Worm (Caenorhabditis elegans) whole organism, young adult: ENCODE measurements around the gene prp-3.
A peak's percentile ranks its signal among the peaks of the same experiment; 100 is the strongest.

ENCODE experiments used
- C06A6.2 ChIP-seq: fragments of 200-800 bp; sonication (Bioruptor generic); conservative IDR thresholded peaks from 2 replicates; pipeline ENCODE4 v1.3.6; 2022; ENCODE audit warnings: missing genetic modification characterization, missing compliant biosample characterization
- F33H1.4 ChIP-seq: fragments of 200-800 bp; sonication (Bioruptor generic); IDR thresholded peaks from 2 replicates; pipeline ENCODE4 v1.3.6; 2022; ENCODE audit warnings: missing genetic modification reagents, missing genetic modification characterization, missing compliant biosample characterization
- F37B4.10 ChIP-seq: fragments of 200-800 bp; sonication (Bioruptor generic); IDR thresholded peaks from 2 replicates; pipeline ENCODE4 v1.3.6; 2022; ENCODE audit warnings: missing genetic modification characterization, missing compliant biosample characterization
- F55B11.4 ChIP-seq: sonication (generic microtip); optimal IDR thresholded peaks from 2 replicates; lab custom pipeline; 2016; ENCODE audit warnings: missing compliant biosample characterization, missing genetic modification characterization, borderline replicate concordance; ENCODE audit not compliant: insufficient read depth
- F57C9.4 ChIP-seq: sonication (generic microtip); optimal IDR thresholded peaks from 2 replicates; lab custom pipeline; 2017; ENCODE audit warnings: mild to moderate bottlenecking, missing genetic modification characterization, missing compliant biosample characterization
- K12H6.12 ChIP-seq: fragments of 200-800 bp; sonication (Bioruptor generic); optimal IDR thresholded peaks from 2 replicates; lab custom pipeline; 2018; ENCODE audit warnings: mild to moderate bottlenecking, missing genetic modification characterization, missing compliant biosample characterization
- T07F8.4 ChIP-seq: sonication (generic microtip); optimal IDR thresholded peaks from 2 replicates; lab custom pipeline; 2016; ENCODE audit warnings: mild to moderate bottlenecking, missing genetic modification characterization, moderate library complexity, missing compliant biosample characterization
- Y53F4B.3 ChIP-seq: fragments of 200-800 bp; sonication (Bioruptor generic); IDR thresholded peaks from 2 replicates; pipeline ENCODE4 v1.3.6; 2022; ENCODE audit warnings: missing genetic modification reagents, missing genetic modification characterization, missing compliant biosample characterization
- akir-1 ChIP-seq: fragments of 200-800 bp; sonication (Bioruptor generic); optimal IDR thresholded peaks from 2 replicates; lab custom pipeline; 2018; ENCODE audit warnings: mild to moderate bottlenecking, missing genetic modification characterization, moderate library complexity, missing compliant biosample characterization
- ama-1 ChIP-seq, 3 experiments: fragments of 150-350 bp in 1 of 3; sonication (generic microtip) in 2 of 3; optimal IDR thresholded peaks; 2 replicates each; lab custom pipeline; 2014 to 2018; ENCODE audit warnings: missing biosample characterization in 2 of 3, missing genetic modification characterization in 2 of 3, missing genetic modification reagents in 2 of 3
- athp-1 ChIP-seq: sonication (generic microtip); optimal IDR thresholded peaks from 2 replicates; lab custom pipeline; 2017; ENCODE audit warnings: mild to moderate bottlenecking, missing genetic modification characterization, missing compliant biosample characterization
- attf-6 ChIP-seq: fragments of 200-800 bp; sonication (Bioruptor generic); IDR thresholded peaks from 2 replicates; pipeline ENCODE4 v1.3.6; 2022; ENCODE audit warnings: missing genetic modification reagents, missing genetic modification characterization, missing compliant biosample characterization
- bed-1 ChIP-seq: fragments of 200-800 bp; sonication (Bioruptor generic); IDR thresholded peaks from 2 replicates; pipeline ENCODE4 v1.3.6; 2022; ENCODE audit warnings: missing genetic modification reagents, missing genetic modification characterization, missing compliant biosample characterization
- bed-2 ChIP-seq: fragments of 200-800 bp; sonication (Bioruptor generic); IDR thresholded peaks from 2 replicates; pipeline ENCODE4 v1.3.6; 2022; ENCODE audit warnings: missing genetic modification reagents, missing genetic modification characterization, missing compliant biosample characterization
- cebp-1 ChIP-seq, 2 experiments: fragments of 200-800 bp in 1 of 2; sonication (Bioruptor generic) in 1 of 2; sonication (generic microtip) in 1 of 2; IDR thresholded peaks in 1 of 2; optimal IDR thresholded peaks in 1 of 2; 2 replicates each; pipeline versions ENCODE4 v1.3.6 to Lab custom; 2017 to 2022; ENCODE audit warnings: missing compliant biosample characterization in 2 of 2, missing genetic modification characterization in 2 of 2, mild to moderate bottlenecking in 1 of 2, missing genetic modification reagents in 1 of 2, moderate library complexity in 1 of 2
- ceh-79 ChIP-seq: sonication (generic microtip); optimal IDR thresholded peaks from 2 replicates; lab custom pipeline; 2017; ENCODE audit warnings: mild to moderate bottlenecking, missing genetic modification characterization, missing compliant biosample characterization
- dox-1 ChIP-seq: fragments of 200-800 bp; sonication (Bioruptor generic); IDR thresholded peaks from 2 replicates; pipeline ENCODE4 v1.3.6; 2022; ENCODE audit warnings: missing genetic modification reagents, missing genetic modification characterization, missing compliant biosample characterization
- fkh-3 ChIP-seq: sonication (generic microtip); optimal IDR thresholded peaks from 2 replicates; lab custom pipeline; 2016; ENCODE audit warnings: mild to moderate bottlenecking, missing genetic modification characterization, missing compliant biosample characterization
- hmg-1.2 ChIP-seq: fragments of 200-800 bp; sonication (Bioruptor generic); IDR thresholded peaks from 2 replicates; pipeline ENCODE4 v1.3.6; 2022; ENCODE audit warnings: missing genetic modification reagents, missing genetic modification characterization, missing compliant biosample characterization
- hmg-20 ChIP-seq: fragments of 200-800 bp; sonication (Bioruptor generic); IDR thresholded peaks from 2 replicates; pipeline ENCODE4 v1.3.6; 2022; ENCODE audit warnings: missing genetic modification reagents, missing genetic modification characterization, missing compliant biosample characterization
- lsy-27 ChIP-seq: sonication (generic microtip); optimal IDR thresholded peaks from 2 replicates; lab custom pipeline; 2017; ENCODE audit warnings: missing genetic modification characterization, mild to moderate bottlenecking, missing compliant biosample characterization, antibody characterized with exemption, missing genotype, borderline replicate concordance; ENCODE audit not compliant: insufficient read depth
- madf-3 ChIP-seq: fragments of 200-800 bp; sonication (Bioruptor generic); IDR thresholded peaks from 2 replicates; pipeline ENCODE4 v1.3.6; 2022; ENCODE audit warnings: missing genetic modification reagents, missing genetic modification characterization, missing compliant biosample characterization
- nhr-80 ChIP-seq: sonication (generic microtip); optimal IDR thresholded peaks from 2 replicates; lab custom pipeline; 2016; ENCODE audit warnings: missing genetic modification characterization, missing compliant biosample characterization
- nhr-90 ChIP-seq: sonication (generic microtip); optimal IDR thresholded peaks from 2 replicates; lab custom pipeline; 2016; ENCODE audit warnings: missing genotype, mild to moderate bottlenecking, missing genetic modification characterization, missing compliant biosample characterization
- pbrm-1 ChIP-seq: fragments of 200-800 bp; sonication (Bioruptor generic); IDR thresholded peaks from 2 replicates; pipeline ENCODE4 v1.3.6; 2022; ENCODE audit warnings: missing genetic modification reagents, missing genetic modification characterization, missing compliant biosample characterization
- sea-2 ChIP-seq: fragments of 200-800 bp; sonication (Bioruptor generic); IDR thresholded peaks from 2 replicates; pipeline ENCODE4 v1.3.6; 2022; ENCODE audit warnings: missing genetic modification characterization, missing compliant biosample characterization
- snpc-3.4 ChIP-seq: sonication (generic microtip); optimal IDR thresholded peaks from 2 replicates; lab custom pipeline; 2017; ENCODE audit warnings: missing genetic modification characterization, mild to moderate bottlenecking, missing compliant biosample characterization, antibody characterized with exemption, moderate library complexity, missing genotype, missing genetic modification reagents
- snpc-4 ChIP-seq, 5 experiments: fragments of 150-350 bp in 1 of 5; sonication (generic microtip) in 4 of 5; optimal IDR thresholded peaks; 2 replicates each; lab custom pipeline; 2014 to 2018; ENCODE audit warnings: missing genetic modification characterization in 5 of 5, missing biosample characterization in 3 of 5, antibody characterized with exemption in 2 of 5, mild to moderate bottlenecking in 2 of 5, missing compliant biosample characterization in 2 of 5, missing genotype in 2 of 5, moderate library complexity in 2 of 5, missing genetic modification reagents in 1 of 5
- tbx-9 ChIP-seq: sonication (generic microtip); optimal IDR thresholded peaks from 2 replicates; lab custom pipeline; 2016; ENCODE audit warnings: borderline replicate concordance, missing genetic modification characterization, inconsistent platforms, missing compliant biosample characterization
- unc-130 ChIP-seq: sonication (generic microtip); optimal IDR thresholded peaks from 2 replicates; lab custom pipeline; 2016; ENCODE audit warnings: missing genetic modification reagents, missing genetic modification characterization, missing compliant biosample characterization
- ztf-18 ChIP-seq: sonication (generic microtip); optimal IDR thresholded peaks from 2 replicates; lab custom pipeline; 2016; ENCODE audit warnings: missing genotype, mild to moderate bottlenecking, missing genetic modification characterization, missing compliant biosample characterization
- ztf-26 ChIP-seq: sonication (generic microtip); optimal IDR thresholded peaks from 2 replicates; lab custom pipeline; 2017; ENCODE audit warnings: missing genetic modification characterization, missing compliant biosample characterization
- ztf-6 ChIP-seq: fragments of 200-800 bp; sonication (Bioruptor generic); IDR thresholded peaks from 2 replicates; pipeline ENCODE4 v1.3.6; 2022; ENCODE audit warnings: missing genetic modification reagents, missing genetic modification characterization, missing compliant biosample characterization

Gene prp-3

ce11 chrIII:10381473-10381872 is 46.3 kb downstream of the prp-3 start, which contains the start of gene C38H2.2:
Gene C38H2.2, plus strand, starts transcription at chrIII:10381773.
- TF ChIP-seq attf-6 (GFP tag; lab: Robert Waterston, UW) (no peak), athp-1 (no peak), F33H1.4 (GFP tag; lab: Robert Waterston, UW) (no peak), bed-1 (GFP tag; lab: Robert Waterston, UW) (no peak), tbx-9 (no peak), bed-2 (GFP tag; lab: Robert Waterston, UW) (no peak), fkh-3 (tag; lab: Kevin White, UChicago) (no peak), dox-1 (GFP tag; lab: Robert Waterston, UW) (no peak), snpc-3.4 (tag; lab: Kevin White, UChicago) (no peak), ceh-79 (tag; lab: Kevin White, UChicago) (no peak), pbrm-1 (GFP tag; lab: Robert Waterston, UW) (no peak), C06A6.2 (GFP tag; lab: Robert Waterston, UW) (no peak), ztf-18 (tag; lab: Kevin White, UChicago) (no peak), T07F8.4 (no peak), madf-3 (no peak), unc-130 (no peak), lsy-27 (tag; lab: Kevin White, UChicago) (no peak)

- TF ChIP-seq ztf-26 (tag; lab: Kevin White, UChicago) (no peak), hmg-1.2 (GFP tag; lab: Robert Waterston, UW) (peak; percentile 58; the same call in 1 of the 2 replicates)
Measured at ce11 chrIII:10380640-10381039, 47.1 kb downstream of the prp-3 start.

DNA sequence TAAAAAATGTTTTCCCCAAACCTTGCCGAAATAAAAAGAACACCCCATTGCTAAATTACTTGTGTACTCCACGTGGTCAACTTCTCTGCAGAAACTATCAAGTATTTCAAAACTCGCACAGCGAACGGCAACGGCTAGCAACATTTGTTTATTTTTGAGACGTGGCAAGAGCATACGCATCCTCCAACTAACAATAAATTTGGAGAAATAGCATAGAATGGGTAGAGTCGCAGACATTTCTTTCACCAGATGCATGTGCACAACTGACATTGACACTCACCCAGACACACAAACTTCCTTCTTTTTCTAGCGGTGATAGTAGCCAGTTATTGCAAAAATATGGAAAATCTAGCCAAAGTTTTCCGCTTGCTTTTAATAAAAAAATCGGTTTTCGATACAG is 48.1 kb downstream of the prp-3 start:
- TF ChIP-seq F55B11.4 (no peak), akir-1 (no peak), F57C9.4 (no peak), K12H6.12 (tag; lab: Kevin White, UChicago) (no peak), hmg-1.2 (GFP tag; lab: Robert Waterston, UW) (peak; percentile 80), F37B4.10 (no peak), cebp-1 (GFP tag; IDR thresholded peaks at IDR 0.05; lab: Robert Waterston, UW) (no peak), cebp-1 (tag; optimal IDR thresholded peaks at IDR 0.05; lab: Kevin White, UChicago) (peak; percentile 29), nhr-90 (tag; lab: Kevin White, UChicago) (no peak), snpc-4 (GFP tag; optimal IDR thresholded peaks at IDR 0.05; lab: Kevin White, UChicago) (no peak), snpc-4 (tag; optimal IDR thresholded peaks at IDR 0.05; lab: Kevin White, UChicago) (no peak), ama-1 (optimal IDR thresholded peaks at IDR 0.05; lab: Kevin White, UChicago) (no peak), ama-1 (GFP tag; optimal IDR thresholded peaks at IDR 0.05; lab: Kevin White, UChicago) (no peak), ztf-6 (no peak), Y53F4B.3 (GFP tag; lab: Robert Waterston, UW) (no peak), sea-2 (no peak)

ce11 chrIII:10378899-10379298 is 48.9 kb downstream of the prp-3 start:
- TF ChIP-seq ceh-79 (tag; lab: Kevin White, UChicago) (no peak), nhr-80 (tag; lab: Kevin White, UChicago) (peak; percentile 57), hmg-20 (GFP tag; lab: Robert Waterston, UW) (no peak)
- TF ChIP-seq, all 124 proteins: peak for 1
